Fruit fly (Drosophila melanogaster) whole organism, adult: Measurements from ENCODE around the gene eIF3d1.

Experiments
- CG12768 ChIP-seq: fragments of 200-800 bp; sonication (Bioruptor generic); optimal IDR thresholded peaks from 2 replicates; lab custom pipeline; 2017; ENCODE audit warnings: missing biosample characterization, missing genetic modification characterization, mild to moderate bottlenecking, moderate library complexity, missing genetic modification reagents
- Hr96 ChIP-seq: fragments of 200-800 bp; sonication (Bioruptor generic); optimal IDR thresholded peaks from 2 replicates; lab custom pipeline; 2016; ENCODE audit warnings: missing biosample characterization, missing genetic modification characterization
- pad ChIP-seq: fragments of 200-800 bp; sonication (Bioruptor generic); optimal IDR thresholded peaks from 3 replicates; lab custom pipeline; 2017; ENCODE audit warnings: missing biosample characterization, missing genetic modification characterization, mild to moderate bottlenecking, moderate library complexity, missing genetic modification reagents

- TF ChIP-seq CG12768: peak; percentile 77
- TF ChIP-seq pad: peak; percentile 42
- no peak for TF ChIP-seq Hr96 (GFP tag; lab: Kevin White, UChicago)
These were observed 49.2 kb downstream of the eIF3d1 start for dm6 chr3R:23729066-23729465.
